Fruit fly (Drosophila melanogaster): ENCODE data around the gene RhoBTB.

Gene RhoBTB

DNA sequence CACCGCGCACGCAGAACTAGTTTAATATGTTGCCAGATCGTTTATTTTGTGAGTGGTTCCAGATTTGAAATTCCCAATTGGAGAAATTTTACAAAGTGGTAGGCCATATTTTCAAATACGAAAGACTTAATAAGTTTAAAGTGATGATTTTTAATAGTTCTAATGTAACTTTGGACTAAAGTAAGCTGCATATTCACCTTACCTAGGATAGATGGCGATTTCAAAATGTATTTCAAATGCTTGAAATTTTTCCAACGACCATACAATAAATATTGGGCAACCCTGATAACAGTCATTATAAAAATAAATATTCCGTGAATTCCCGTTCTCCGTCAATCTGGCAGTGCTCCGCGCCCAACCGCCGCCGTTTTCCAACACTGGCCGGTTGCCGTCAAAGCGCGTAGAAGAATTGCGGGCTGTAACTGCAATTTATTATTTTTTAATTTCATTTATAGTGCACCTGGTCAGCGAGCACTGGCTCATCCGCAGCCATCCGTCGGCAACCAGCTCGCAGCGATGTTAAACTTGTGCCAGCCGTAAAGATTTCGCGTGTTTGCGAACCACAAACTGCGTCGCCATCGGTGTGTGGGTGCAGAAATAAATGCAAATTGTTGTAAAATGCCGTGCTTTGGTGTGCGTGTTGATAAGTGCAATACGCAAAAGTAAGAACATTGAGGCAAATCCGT lies at the start of gene RhoBTB, which contains the start of gene Ide:
Gene RhoBTB, plus strand, starts transcription at position 365 of the 686 bp plus-strand sequence.
Gene Ide, minus strand, starts transcription at position 19 of the 686 bp plus-strand sequence.
- TF ChIP-seq CG10631 (GFP tag; optimal IDR thresholded peaks at IDR 0.05) (peak; percentile 86), CG8632 (GFP tag; optimal IDR thresholded peaks at IDR 0.05) (peak; percentile 53), Sox14 (GFP tag; optimal IDR thresholded peaks at IDR 0.05) (no peak), Eip78C (GFP tag) (peak; percentile 83), CG6808 (GFP tag; optimal IDR thresholded peaks at IDR 0.05) (no peak), CG32006 (GFP tag; optimal IDR thresholded peaks at IDR 0.05) (peak; percentile 84), svp (GFP tag) (no peak), acj6 (GFP tag; optimal IDR thresholded peaks at IDR 0.05) (peak; percentile 88), CG6792 (GFP tag; optimal IDR thresholded peaks at IDR 0.05) (peak; percentile 75), fd85E (GFP tag; optimal IDR thresholded peaks at IDR 0.05) (no peak), Hr4 (GFP tag; optimal IDR thresholded peaks at IDR 0.05) (peak; percentile 88), Met (GFP tag; optimal IDR thresholded peaks at IDR 0.05) (no peak), CG6276 (GFP tag; optimal IDR thresholded peaks at IDR 0.05) (no peak), OdsH (GFP tag; optimal IDR thresholded peaks at IDR 0.05) (peak; percentile 87), CG6854 (GFP tag; optimal IDR thresholded peaks at IDR 0.05) (no peak), Sox15 (GFP tag; optimal IDR thresholded peaks at IDR 0.05) (peak; percentile 90), CG6163 (GFP tag; IDR thresholded peaks at IDR 0.05) (peak; percentile 59; the same call in 1 of the 3 replicates), eg (GFP tag; IDR thresholded peaks at IDR 0.05) (peak; percentile 82), Hr39 (GFP tag; optimal IDR thresholded peaks at IDR 0.05) (peak; percentile 93), CG4318 (GFP tag; optimal IDR thresholded peaks at IDR 0.05) (peak; percentile 73), salr (GFP tag; optimal IDR thresholded peaks at IDR 0.05) (peak in 1 of 2 experiments; percentile 34), dac (GFP tag; optimal IDR thresholded peaks at IDR 0.05) (peak; percentile 51), Ets96B (tag; optimal IDR thresholded peaks at IDR 0.05) (peak; percentile 52), vri (GFP tag; optimal IDR thresholded peaks at IDR 0.05) (no peak), dsx (GFP tag; optimal IDR thresholded peaks at IDR 0.05; ENCODE audit: poor library complexity, severe bottlenecking) (peak; percentile 53), Lpt (GFP tag; optimal IDR thresholded peaks at IDR 0.05) (peak; percentile 64), CG8119 (GFP tag; IDR thresholded peaks at IDR 0.05) (peak; percentile 42; the same call in 1 of the 3 replicates), CG3032 (tag; optimal IDR thresholded peaks at IDR 0.05) (peak; percentile 83), Gug (GFP tag; IDR thresholded peaks at IDR 0.05) (peak; percentile 81), topi (GFP tag; optimal IDR thresholded peaks at IDR 0.05) (peak; percentile 79), Eip93F (GFP tag; optimal IDR thresholded peaks at IDR 0.05) (no peak), CG11902 (GFP tag; optimal IDR thresholded peaks at IDR 0.05) (peak; percentile 91), cyc (GFP tag; optimal IDR thresholded peaks at IDR 0.05) (peak; percentile 90), ss (GFP tag; optimal IDR thresholded peaks at IDR 0.05) (peak in 1 of 2 experiments; percentile 45), CG3919 (GFP tag; optimal IDR thresholded peaks at IDR 0.05) (peak; percentile 76), spab (GFP tag; optimal IDR thresholded peaks at IDR 0.05) (peak; percentile 32), esn (GFP tag; optimal IDR thresholded peaks at IDR 0.05) (peak; percentile 80), fd59A (GFP tag; optimal IDR thresholded peaks at IDR 0.05) (peak; percentile 59), CG10669 (GFP tag; optimal IDR thresholded peaks at IDR 0.05) (peak; percentile 96), CG9139 (GFP tag; optimal IDR thresholded peaks at IDR 0.05) (no peak), CG1621 (tag; optimal IDR thresholded peaks at IDR 0.05) (peak; percentile 58), CG11762 (GFP tag; optimal IDR thresholded peaks at IDR 0.05; ENCODE audit: insufficient read depth) (peak; percentile 78), CG31627 (GFP tag; optimal IDR thresholded peaks at IDR 0.05) (peak; percentile 94), achi (GFP tag; optimal IDR thresholded peaks at IDR 0.05) (peak; percentile 86), CG7368 (GFP tag; optimal IDR thresholded peaks at IDR 0.05) (peak; percentile 55), lz (GFP tag; optimal IDR thresholded peaks at IDR 0.05) (peak; percentile 92), CG16779 (tag; optimal IDR thresholded peaks at IDR 0.05) (no peak), net (GFP tag; optimal IDR thresholded peaks at IDR 0.05) (peak; percentile 41), Hr38 (GFP tag; optimal IDR thresholded peaks at IDR 0.05) (peak; percentile 28), pdm3 (GFP tag; optimal IDR thresholded peaks at IDR 0.05) (no peak), CG34406 (GFP tag; optimal IDR thresholded peaks at IDR 0.05) (peak; percentile 69)
